Worm (Caenorhabditis elegans) whole organism, mixed stage, embryonic: ENCODE data around the gene str-71.

ENCODE experiments used
- M03D4.4 ChIP-seq: sonication (generic microtip); optimal IDR thresholded peaks from 2 replicates; lab custom pipeline; 2017; ENCODE audit warnings: mild to moderate bottlenecking, missing genetic modification characterization, missing compliant biosample characterization
- bed-3 ChIP-seq: fragments of 200-800 bp; sonication (Bioruptor generic); optimal IDR thresholded peaks from 3 replicates; lab custom pipeline; 2018; ENCODE audit warnings: mild to moderate bottlenecking, missing genetic modification characterization, moderate library complexity, missing compliant biosample characterization
- ceh-39 ChIP-seq: fragments of 150-350 bp; optimal IDR thresholded peaks from 2 replicates; lab custom pipeline; 2014; ENCODE audit warnings: missing biosample characterization, missing genetic modification characterization
- ceh-43 ChIP-seq: fragments of 200-800 bp; sonication (Bioruptor generic); optimal IDR thresholded peaks from 2 replicates; lab custom pipeline; 2018; ENCODE audit warnings: mild to moderate bottlenecking, missing genetic modification characterization, moderate library complexity, missing compliant biosample characterization
- ceh-83 ChIP-seq: fragments of 200-800 bp; sonication (Bioruptor generic); optimal IDR thresholded peaks from 2 replicates; lab custom pipeline; 2018; ENCODE audit warnings: mild to moderate bottlenecking, missing genetic modification characterization, missing compliant biosample characterization
- cnd-1 ChIP-seq: fragments of 200-800 bp; sonication (Bioruptor generic); optimal IDR thresholded peaks from 2 replicates; lab custom pipeline; 2018; ENCODE audit warnings: mild to moderate bottlenecking, missing genetic modification characterization, missing compliant biosample characterization
- drap-1 ChIP-seq: fragments of 200-800 bp; sonication (Bioruptor generic); optimal IDR thresholded peaks from 3 replicates; lab custom pipeline; 2018; ENCODE audit warnings: mild to moderate bottlenecking, missing genetic modification characterization, missing compliant biosample characterization
- elt-1 ChIP-seq: sonication (generic microtip); optimal IDR thresholded peaks from 2 replicates; lab custom pipeline; 2017; ENCODE audit warnings: missing genetic modification characterization, mild to moderate bottlenecking, missing compliant biosample characterization, antibody characterized with exemption, moderate library complexity, borderline replicate concordance; ENCODE audit not compliant: insufficient read depth
- elt-3 ChIP-seq: fragments of 150-350 bp; optimal IDR thresholded peaks from 2 replicates; lab custom pipeline; 2014; ENCODE audit warnings: missing biosample characterization, missing genetic modification characterization
- flh-1 ChIP-seq: fragments of 200-800 bp; sonication (Bioruptor generic); optimal IDR thresholded peaks from 2 replicates; lab custom pipeline; 2018; ENCODE audit warnings: mild to moderate bottlenecking, missing genetic modification characterization, moderate library complexity, missing compliant biosample characterization
- ham-2 ChIP-seq: fragments of 200-800 bp; sonication (Bioruptor generic); optimal IDR thresholded peaks from 2 replicates; lab custom pipeline; 2018; ENCODE audit warnings: mild to moderate bottlenecking, missing genetic modification characterization, missing compliant biosample characterization
- hlh-1 ChIP-seq: fragments of 150-350 bp; optimal IDR thresholded peaks from 2 replicates; lab custom pipeline; 2014; ENCODE audit warnings: missing biosample characterization, missing genetic modification reagents, missing genetic modification characterization
- lin-32 ChIP-seq: fragments of 200-800 bp; sonication (Bioruptor generic); optimal IDR thresholded peaks from 2 replicates; lab custom pipeline; 2018; ENCODE audit warnings: mild to moderate bottlenecking, missing genetic modification characterization, missing compliant biosample characterization
- lsy-2 ChIP-seq: fragments of 150-350 bp; optimal IDR thresholded peaks from 2 replicates; lab custom pipeline; 2014; ENCODE audit warnings: missing biosample characterization, missing genetic modification characterization
- mab-5 ChIP-seq: fragments of 150-350 bp; optimal IDR thresholded peaks from 2 replicates; lab custom pipeline; 2014; ENCODE audit warnings: missing biosample characterization, missing genetic modification characterization
- mep-1 ChIP-seq: fragments of 150-350 bp; optimal IDR thresholded peaks from 2 replicates; lab custom pipeline; 2017; ENCODE audit warnings: missing biosample characterization, missing genetic modification reagents, missing genetic modification characterization, inconsistent platforms
- mls-2 ChIP-seq: sonication (generic microtip); optimal IDR thresholded peaks from 2 replicates; lab custom pipeline; 2016; ENCODE audit warnings: mild to moderate bottlenecking, missing genetic modification characterization, moderate library complexity, missing compliant biosample characterization
- nhr-12 ChIP-seq: fragments of 150-350 bp; optimal IDR thresholded peaks from 2 replicates; lab custom pipeline; 2014; ENCODE audit warnings: missing biosample characterization, missing genetic modification characterization
- nhr-2 ChIP-seq: fragments of 150-350 bp; optimal IDR thresholded peaks from 2 replicates; lab custom pipeline; 2014; ENCODE audit warnings: missing biosample characterization, missing genetic modification characterization
- nhr-237 ChIP-seq: fragments of 150-350 bp; optimal IDR thresholded peaks from 2 replicates; lab custom pipeline; 2014; ENCODE audit warnings: missing biosample characterization, missing genetic modification characterization
- nhr-76 ChIP-seq: sonication (generic microtip); optimal IDR thresholded peaks from 2 replicates; lab custom pipeline; 2017; ENCODE audit warnings: missing biosample characterization, missing genetic modification characterization
- pha-4 ChIP-seq: fragments of 150-350 bp; optimal IDR thresholded peaks from 2 replicates; lab custom pipeline; 2018; ENCODE audit warnings: missing biosample characterization, missing genetic modification reagents, missing genetic modification characterization
- sem-2 ChIP-seq: fragments of 200-800 bp; sonication (Bioruptor generic); optimal IDR thresholded peaks from 2 replicates; lab custom pipeline; 2018; ENCODE audit warnings: mild to moderate bottlenecking, missing genetic modification characterization, missing compliant biosample characterization
- snpc-4 ChIP-seq: fragments of 150-350 bp; optimal IDR thresholded peaks from 2 replicates; lab custom pipeline; 2014; ENCODE audit warnings: missing biosample characterization, missing genetic modification characterization
- sptf-1 ChIP-seq: sonication (generic microtip); optimal IDR thresholded peaks from 2 replicates; lab custom pipeline; 2017; ENCODE audit warnings: mild to moderate bottlenecking, missing genetic modification characterization, moderate library complexity, missing compliant biosample characterization
- tbx-8 ChIP-seq: fragments of 200-800 bp; sonication (Bioruptor generic); optimal IDR thresholded peaks from 2 replicates; lab custom pipeline; 2018; ENCODE audit warnings: mild to moderate bottlenecking, missing genetic modification characterization, moderate library complexity, missing compliant biosample characterization
- unc-120 ChIP-seq: sonication (generic microtip); optimal IDR thresholded peaks from 2 replicates; lab custom pipeline; 2017; ENCODE audit warnings: missing genetic modification characterization, missing compliant biosample characterization; ENCODE audit not compliant: poor library complexity, severe bottlenecking
- unc-39 ChIP-seq: fragments of 150-350 bp; optimal IDR thresholded peaks from 2 replicates; lab custom pipeline; 2014; ENCODE audit warnings: missing biosample characterization, missing genetic modification characterization
- unc-62 ChIP-seq: fragments of 150-350 bp; optimal IDR thresholded peaks from 2 replicates; lab custom pipeline; 2014; ENCODE audit warnings: missing biosample characterization, missing genetic modification reagents, missing genetic modification characterization
- zip-8 ChIP-seq: fragments of 150-350 bp; optimal IDR thresholded peaks from 2 replicates; lab custom pipeline; 2014; ENCODE audit warnings: missing biosample characterization, missing genetic modification characterization
- ztf-11 ChIP-seq: fragments of 150-350 bp; optimal IDR thresholded peaks from 2 replicates; lab custom pipeline; 2014; ENCODE audit warnings: missing biosample characterization, missing genetic modification characterization

Gene str-71

DNA sequence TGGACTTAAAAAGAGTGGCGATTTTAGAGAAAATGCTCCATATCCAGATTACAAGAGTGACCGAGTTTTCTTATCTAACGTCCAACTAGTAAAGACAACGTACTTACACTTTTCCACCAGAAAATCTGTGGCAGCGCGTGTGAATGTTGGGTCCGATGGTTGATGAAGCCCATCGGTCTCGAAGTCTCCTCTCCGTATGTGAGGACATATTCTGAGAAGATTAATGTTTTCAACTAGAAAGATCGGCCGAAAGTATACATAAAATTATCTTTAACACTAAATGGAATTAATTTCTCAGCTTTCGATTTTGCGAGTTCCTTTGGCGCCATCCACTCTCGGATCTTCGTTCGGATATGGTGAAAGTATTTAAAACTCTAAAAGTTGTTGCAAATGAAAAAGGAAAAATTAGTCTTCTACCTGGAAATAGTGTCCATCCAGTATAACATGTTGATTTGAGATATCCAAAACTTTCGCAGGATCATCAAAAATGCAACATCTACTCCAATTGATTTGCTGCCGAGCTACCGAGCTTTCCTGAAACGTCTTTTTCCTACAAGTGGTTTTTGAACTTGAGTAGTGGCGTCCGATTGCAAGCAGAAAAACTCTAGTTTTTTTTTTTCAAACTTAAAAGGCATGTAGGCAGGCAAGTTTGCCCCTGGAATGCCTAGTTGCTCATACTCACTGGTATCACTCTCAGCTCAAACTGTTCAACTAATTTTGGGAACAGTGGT lies 27.5 kb downstream of the str-71 start:
- no peak for TF ChIP-seq nhr-76 (tag; lab: Kevin White, UChicago)
- no peak for TF ChIP-seq lsy-2 (tag; lab: Kevin White, UChicago)
- TF ChIP-seq pha-4 (tag; lab: Kevin White, UChicago), result no peak
- no peak for TF ChIP-seq ceh-39
- no peak for TF ChIP-seq mls-2
- TF ChIP-seq ztf-11, result no peak
- TF ChIP-seq ceh-43 (GFP tag; lab: Kevin White, UChicago), result no peak
- TF ChIP-seq sem-2 (GFP tag; lab: Kevin White, UChicago), result no peak
- TF ChIP-seq hlh-1 (tag; lab: Kevin White, UChicago), result no peak
- no peak for TF ChIP-seq elt-3
- TF ChIP-seq drap-1 (GFP tag; lab: Kevin White, UChicago), result no peak
- no peak for TF ChIP-seq ham-2 (GFP tag; lab: Kevin White, UChicago)
- no peak for TF ChIP-seq elt-1
- TF ChIP-seq snpc-4 (tag; lab: Kevin White, UChicago), result no peak
- TF ChIP-seq nhr-237 (tag; lab: Kevin White, UChicago), result no peak

DNA sequence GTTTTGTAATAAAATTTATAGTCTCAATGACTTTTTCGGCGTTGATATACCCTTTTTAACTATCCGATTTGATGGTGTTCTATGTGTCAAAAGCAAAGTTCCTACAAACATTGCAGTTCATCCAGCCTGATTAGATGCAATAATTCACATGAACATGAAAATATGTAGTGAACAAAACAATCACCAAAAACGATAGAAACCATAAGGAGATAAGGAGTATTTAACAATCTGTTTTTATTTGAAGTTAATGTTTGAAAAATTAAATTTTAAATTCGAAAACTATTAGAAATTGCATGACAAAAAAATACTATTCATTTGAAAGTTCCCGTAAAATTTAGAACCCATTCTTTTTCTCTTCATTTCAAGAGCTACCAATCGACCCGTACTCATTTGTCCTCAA lies 32.0 kb downstream of the str-71 start, which contains the start of gene fbxa-209:
Gene fbxa-209 (minus strand): TSS at position 101 of the 400 bp plus-strand sequence.
- TF ChIP-seq cnd-1 (tag; lab: Kevin White, UChicago), result no peak

DNA sequence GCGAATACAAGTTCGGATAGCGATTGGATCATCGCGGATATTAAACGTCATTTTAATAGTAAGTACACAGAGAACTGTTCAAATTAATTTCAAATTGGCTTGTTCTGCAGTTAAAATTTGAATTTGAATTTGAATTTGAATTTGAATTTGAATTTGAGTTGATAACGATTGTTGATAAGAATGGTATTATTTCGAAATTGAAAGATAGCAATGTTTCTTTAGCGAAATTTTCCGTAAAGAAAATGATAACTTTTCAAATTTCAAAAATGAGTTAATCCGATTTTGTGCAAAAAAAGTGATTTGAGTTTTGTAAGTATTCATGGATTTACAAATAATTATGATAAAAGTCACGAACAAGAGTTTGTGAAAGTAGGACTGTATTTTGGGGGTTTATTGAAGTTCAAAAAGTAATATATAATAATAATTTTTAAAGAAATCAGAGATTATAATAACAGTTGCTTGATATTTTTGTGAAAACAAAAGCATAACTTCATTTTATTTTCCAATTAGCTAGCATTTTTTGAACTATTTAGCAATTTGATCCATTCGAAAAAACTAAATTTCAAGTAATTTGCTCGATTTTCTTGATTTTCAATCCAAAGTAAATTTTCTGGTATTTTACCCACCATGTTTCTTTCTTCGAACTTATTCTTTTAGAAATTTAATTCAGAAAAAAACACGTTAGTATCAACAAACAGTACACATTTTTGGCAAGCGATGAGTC lies 33.5 kb downstream of the str-71 start, which contains the start of gene Y36E3A.2:
Gene Y36E3A.2 (plus strand): TSS at position 674 of the 724 bp plus-strand sequence.
- TF ChIP-seq ztf-11 (no peak), mab-5 (tag; lab: Kevin White, UChicago) (no peak), mls-2 (no peak), sptf-1 (tag; lab: Kevin White, UChicago) (no peak), ceh-83 (GFP tag; lab: Kevin White, UChicago) (no peak), mep-1 (tag; lab: Kevin White, UChicago) (no peak), elt-1 (no peak), zip-8 (tag; lab: Kevin White, UChicago) (no peak), elt-3 (no peak), nhr-12 (tag; lab: Kevin White, UChicago) (no peak), pha-4 (tag; lab: Kevin White, UChicago) (no peak), unc-62 (GFP tag; lab: Kevin White, UChicago) (no peak), nhr-2 (tag; lab: Kevin White, UChicago) (no peak), flh-1 (no peak), lin-32 (GFP tag; lab: Kevin White, UChicago) (no peak), M03D4.4 (no peak)

DNA sequence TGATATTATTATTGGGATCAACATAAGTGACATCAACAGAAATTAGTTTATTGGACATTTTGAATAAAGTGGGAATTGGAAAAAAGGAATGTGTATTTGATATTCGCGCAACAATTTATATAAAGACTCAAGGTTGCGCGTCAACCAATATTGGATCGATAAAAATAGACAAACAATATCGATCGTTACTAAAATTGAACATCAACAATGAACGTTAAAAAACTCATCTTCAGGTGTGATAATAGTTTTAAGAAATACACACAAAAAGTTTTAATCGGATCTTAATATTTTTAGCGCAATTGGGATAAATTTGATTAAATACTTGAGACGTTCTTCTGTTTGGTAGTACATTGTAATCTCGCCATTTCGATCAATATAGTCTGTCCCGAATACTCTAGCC lies 35.4 kb downstream of the str-71 start, which contains the start of gene fbxa-104:
Gene fbxa-104 (minus strand): TSS at position 83 of the 400 bp plus-strand sequence.
- TF ChIP-seq bed-3 (GFP tag; lab: Kevin White, UChicago) (no peak), mep-1 (tag; lab: Kevin White, UChicago) (no peak), ceh-83 (GFP tag; lab: Kevin White, UChicago) (no peak), drap-1 (GFP tag; lab: Kevin White, UChicago) (no peak), hlh-1 (tag; lab: Kevin White, UChicago) (no peak), nhr-2 (tag; lab: Kevin White, UChicago) (no peak), lsy-2 (tag; lab: Kevin White, UChicago) (no peak), cnd-1 (tag; lab: Kevin White, UChicago) (no peak), ceh-43 (GFP tag; lab: Kevin White, UChicago) (no peak), M03D4.4 (no peak), elt-1 (no peak), zip-8 (tag; lab: Kevin White, UChicago) (no peak)

DNA sequence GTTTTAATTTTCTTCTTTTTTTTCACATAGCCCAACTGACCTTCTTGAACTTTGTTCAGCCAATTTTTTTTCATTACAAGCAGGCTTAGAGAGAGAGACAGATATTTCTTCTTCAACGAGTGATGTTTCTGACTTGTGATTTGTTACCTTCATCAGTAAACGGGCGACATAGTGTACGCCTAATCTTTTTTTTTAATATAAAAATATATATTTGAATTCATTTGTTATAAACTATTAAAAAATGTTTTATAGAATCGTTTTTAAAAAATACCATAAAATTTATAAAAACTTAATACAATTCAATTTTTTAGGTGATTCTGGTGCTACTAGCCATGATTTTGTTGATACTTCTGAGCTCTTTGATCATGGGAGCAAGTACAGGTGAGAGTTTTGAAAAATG lies 41.2 kb downstream of the str-71 start, which contains the start of gene T06E6.10:
Gene T06E6.10 (plus strand): TSS at position 301 of the 400 bp plus-strand sequence.
- TF ChIP-seq drap-1 (GFP tag; lab: Kevin White, UChicago), result no peak
- TF ChIP-seq tbx-8 (GFP tag; lab: Kevin White, UChicago), result no peak
- no peak for TF ChIP-seq ceh-39
- no peak for TF ChIP-seq elt-3
- no peak for TF ChIP-seq unc-120 (tag; lab: Kevin White, UChicago)
- TF ChIP-seq pha-4 (tag; lab: Kevin White, UChicago), result no peak
- TF ChIP-seq lsy-2 (tag; lab: Kevin White, UChicago), result no peak
- TF ChIP-seq ceh-43 (GFP tag; lab: Kevin White, UChicago), result no peak
- TF ChIP-seq flh-1, result no peak
- no peak for TF ChIP-seq nhr-237 (tag; lab: Kevin White, UChicago)
- TF ChIP-seq ham-2 (GFP tag; lab: Kevin White, UChicago), result no peak
- no peak for TF ChIP-seq mls-2
- no peak for TF ChIP-seq unc-39 (tag; lab: Kevin White, UChicago)
